Worm (Caenorhabditis elegans) whole organism, late embryonic: ENCODE results near the gene F42A9.11.

ENCODE experiments used
- ceh-30 ChIP-seq: fragments of 150-350 bp; optimal IDR thresholded peaks from 2 replicates; lab custom pipeline; 2014; ENCODE audit warnings: missing biosample characterization, missing genetic modification characterization
- ceh-31 ChIP-seq: sonication (generic microtip); optimal IDR thresholded peaks from 2 replicates; lab custom pipeline; 2016; ENCODE audit warnings: missing genetic modification characterization, missing compliant biosample characterization
- hlh-13 ChIP-seq: fragments of 200-800 bp; sonication (Bioruptor generic); optimal IDR thresholded peaks from 2 replicates; lab custom pipeline; 2018; ENCODE audit warnings: mild to moderate bottlenecking, missing genetic modification characterization, missing compliant biosample characterization
- pha-4 ChIP-seq: fragments of 150-350 bp; optimal IDR thresholded peaks from 2 replicates; lab custom pipeline; 2018; ENCODE audit warnings: missing biosample characterization, missing genetic modification reagents, missing genetic modification characterization
- rnt-1 ChIP-seq: sonication (generic microtip); optimal IDR thresholded peaks from 2 replicates; lab custom pipeline; 2016; ENCODE audit warnings: missing genetic modification characterization, missing compliant biosample characterization
- unc-86 ChIP-seq: sonication (generic microtip); optimal IDR thresholded peaks from 2 replicates; lab custom pipeline; 2016; ENCODE audit warnings: missing genetic modification characterization, missing compliant biosample characterization
- ztf-16 ChIP-seq: sonication (generic microtip); optimal IDR thresholded peaks from 2 replicates; lab custom pipeline; 2017; ENCODE audit warnings: missing genetic modification characterization, missing compliant biosample characterization

DNA sequence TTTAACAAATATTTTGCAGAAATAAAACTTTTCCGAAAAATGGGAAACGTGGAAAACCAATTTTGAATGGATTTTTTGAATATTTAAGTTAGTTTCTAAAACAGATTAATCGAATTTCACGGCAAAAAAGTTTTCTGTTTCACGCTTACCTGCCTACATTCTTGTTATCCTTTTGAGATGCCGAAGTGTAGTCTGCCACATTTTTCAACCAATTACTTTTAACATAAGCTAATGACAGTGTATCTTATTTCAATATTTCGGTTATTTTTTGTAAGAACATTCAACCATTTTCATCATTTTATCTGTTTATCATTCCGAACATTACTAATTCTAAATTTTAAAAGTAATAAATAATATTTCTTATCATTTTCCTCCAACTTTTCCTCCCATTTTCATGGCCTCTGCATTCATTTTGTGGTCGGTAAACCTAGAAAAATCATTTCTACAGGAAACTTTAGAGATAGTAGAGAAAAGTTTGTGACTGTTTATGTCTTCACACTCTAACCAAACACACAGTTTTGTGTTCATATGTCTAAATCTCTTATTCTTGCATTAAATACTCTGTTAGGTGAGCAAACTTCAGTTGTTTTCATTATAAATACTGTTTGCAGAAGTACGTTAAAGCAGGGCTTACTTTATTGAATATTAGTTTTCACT, 15.4 kb upstream of the F42A9.11 start, which contains the start of the genes F42A9.17 and cyp-33E2:
- TF ChIP-seq ceh-30 (no peak), pha-4 (no peak), rnt-1 (no peak), ceh-31 (no peak), ztf-16 (tag; lab: Kevin White, UChicago) (no peak), unc-86 (tag; lab: Kevin White, UChicago) (no peak), hlh-13 (GFP tag; lab: Kevin White, UChicago) (no peak)
